Worm (Caenorhabditis elegans): ENCODE results near the gene Y54G2A.10.

DNA sequence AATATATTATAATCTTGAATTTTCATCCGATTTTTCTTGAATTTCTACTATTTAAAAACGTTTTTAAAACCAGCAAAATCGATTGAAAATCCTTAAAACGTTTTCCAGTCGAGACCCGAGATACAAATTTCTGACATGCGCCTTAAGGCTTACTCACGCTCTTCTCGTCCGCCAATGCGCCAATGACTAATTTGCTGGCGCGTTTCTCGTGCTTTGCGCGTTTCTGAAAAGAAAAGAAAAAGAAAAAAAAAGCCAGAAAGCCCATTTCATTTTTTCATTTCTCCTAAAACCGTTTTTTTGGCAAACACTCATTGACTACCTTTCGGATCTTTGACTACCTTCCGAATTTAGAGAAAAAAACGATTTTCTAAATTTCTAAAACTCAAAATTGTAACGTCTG lies 22.8 kb upstream of the Y54G2A.10 start:
- TF ChIP-seq snpc-4 (tag; optimal IDR thresholded peaks at IDR 0.05) (no peak), nhr-25 (tag; optimal IDR thresholded peaks at IDR 0.05) (no peak), nhr-12 (tag; optimal IDR thresholded peaks at IDR 0.05) (no peak), fos-1 (tag; optimal IDR thresholded peaks at IDR 0.05) (no peak), ceh-16 (tag; optimal IDR thresholded peaks at IDR 0.05) (no peak), unc-39 (tag; optimal IDR thresholded peaks at IDR 0.05) (no peak), jun-1 (tag; optimal IDR thresholded peaks at IDR 0.05) (no peak), ama-1 (optimal IDR thresholded peaks at IDR 0.05) (no peak), egl-5 (tag; optimal IDR thresholded peaks at IDR 0.05) (no peak), elt-3 (tag; optimal IDR thresholded peaks at IDR 0.05) (no peak), nhr-76 (tag; optimal IDR thresholded peaks at IDR 0.05) (no peak), lin-15B (tag; optimal IDR thresholded peaks at IDR 0.05) (no peak), daf-12 (tag; optimal IDR thresholded peaks at IDR 0.05) (no peak)

Measured in whole organism, L3 larva.